Fruit fly (Drosophila melanogaster): ENCODE results near the gene CG7251.

DNA sequence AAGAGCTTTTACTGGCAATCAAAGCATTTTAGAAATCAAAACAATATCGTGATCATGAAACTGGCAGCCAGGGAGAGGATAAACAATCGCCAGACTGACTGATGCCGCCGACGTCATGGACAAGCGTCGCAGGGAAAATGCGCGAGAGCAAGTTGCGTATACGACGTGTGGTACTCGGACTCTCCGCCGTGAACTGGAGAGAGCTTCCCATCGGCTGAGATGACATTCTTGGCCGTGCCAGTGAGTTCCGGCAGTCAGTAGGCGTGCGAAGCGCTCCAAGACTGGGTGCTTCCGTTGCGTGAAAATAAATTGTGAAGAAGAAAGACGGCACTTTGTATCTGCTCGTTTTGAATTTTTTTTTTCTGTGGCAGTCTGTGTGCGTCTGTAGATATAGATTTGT is 33.4 kb downstream of the CG7251 start, which contains the start of gene GluRIIA:
- TF ChIP-seq Met (GFP tag; optimal IDR thresholded peaks at IDR 0.05) (no peak), Gug (GFP tag; IDR thresholded peaks at IDR 0.05) (no peak), CG8632 (GFP tag; optimal IDR thresholded peaks at IDR 0.05) (no peak), lz (GFP tag; optimal IDR thresholded peaks at IDR 0.05) (no peak), cyc (GFP tag; optimal IDR thresholded peaks at IDR 0.05) (no peak), pdm3 (GFP tag; optimal IDR thresholded peaks at IDR 0.05) (no peak), dsx (GFP tag; optimal IDR thresholded peaks at IDR 0.05; ENCODE audit: poor library complexity, severe bottlenecking) (no peak), CG15336 (GFP tag; IDR thresholded peaks at IDR 0.05) (no peak), CG6854 (GFP tag; optimal IDR thresholded peaks at IDR 0.05) (no peak), CG1621 (tag; optimal IDR thresholded peaks at IDR 0.05) (no peak), CG6808 (GFP tag; optimal IDR thresholded peaks at IDR 0.05) (no peak), net (GFP tag; optimal IDR thresholded peaks at IDR 0.05) (no peak), CG11902 (GFP tag; optimal IDR thresholded peaks at IDR 0.05) (no peak)

Data from whole organism, prepupa.